Worm (Caenorhabditis elegans): Measurements from ENCODE around the gene snrp-40.1.

Gene snrp-40.1

ce11 chrX:11339375-11339924, 39.9 kb upstream of the snrp-40.1 start, which contains the start of gene aco-1 (continued):
- TF ChIP-seq C34B4.2 (tag; optimal IDR thresholded peaks at IDR 0.05) (no peak), rnt-1 (tag; optimal IDR thresholded peaks at IDR 0.05) (peak; percentile 60), snu-23 (GFP tag; optimal IDR thresholded peaks at IDR 0.05) (peak; percentile 69), lin-15B (tag; optimal IDR thresholded peaks at IDR 0.05) (no peak), aha-1 (tag; optimal IDR thresholded peaks at IDR 0.05) (no peak), nhr-76 (tag; optimal IDR thresholded peaks at IDR 0.05) (no peak), sup-37 (GFP tag; optimal IDR thresholded peaks at IDR 0.05) (no peak), ceh-88 (GFP tag; IDR thresholded peaks at IDR 0.05) (no peak), C04F5.9 (tag; optimal IDR thresholded peaks at IDR 0.05) (no peak), dsc-1 (tag; optimal IDR thresholded peaks at IDR 0.05) (no peak), efl-1 (optimal IDR thresholded peaks at IDR 0.05) (peak; percentile 27 to 31), efl-1 (GFP tag; optimal IDR thresholded peaks at IDR 0.05 in 1 of 2) (no peak), ceh-63 (GFP tag; optimal IDR thresholded peaks at IDR 0.05) (no peak), ceh-90 (tag; optimal IDR thresholded peaks at IDR 0.05) (no peak)

ce11 chrX:11337783-11338182, 38.2 kb upstream of the snrp-40.1 start, which contains the start of gene gcy-9:
Gene gcy-9 (minus strand): TSS chrX:11337883.
- no peak for TF ChIP-seq nhr-71 (tag; optimal IDR thresholded peaks at IDR 0.05)
- no peak for TF ChIP-seq pag-3 (tag; optimal IDR thresholded peaks at IDR 0.05; ENCODE audit: borderline replicate concordance, insufficient read depth)
- TF ChIP-seq unc-62 (GFP tag; optimal IDR thresholded peaks at IDR 0.05), result no peak
- TF ChIP-seq ceh-63 (GFP tag; optimal IDR thresholded peaks at IDR 0.05), result no peak
- TF ChIP-seq C16A3.4 (tag; optimal IDR thresholded peaks at IDR 0.05), result no peak
- no peak for TF ChIP-seq pax-3 (tag; optimal IDR thresholded peaks at IDR 0.05)
- no peak for TF ChIP-seq elt-2 (tag; optimal IDR thresholded peaks at IDR 0.05)
- TF ChIP-seq grh-1 (GFP tag; IDR thresholded peaks at IDR 0.05), result no peak
- no peak for TF ChIP-seq unc-30 (tag; optimal IDR thresholded peaks at IDR 0.05)
- TF ChIP-seq unc-86 (tag; optimal IDR thresholded peaks at IDR 0.05), result no peak
- TF ChIP-seq ceh-88 (GFP tag; IDR thresholded peaks at IDR 0.05), result no peak
- TF ChIP-seq lin-35 (GFP tag; optimal IDR thresholded peaks at IDR 0.05), result no peak
- TF ChIP-seq Y116A8C.19 (tag; optimal IDR thresholded peaks at IDR 0.05; ENCODE audit: borderline replicate concordance), result no peak
- TF ChIP-seq C34B4.2 (tag; optimal IDR thresholded peaks at IDR 0.05), result no peak
- no peak for TF ChIP-seq egl-13 (tag; optimal IDR thresholded peaks at IDR 0.05)
- no peak for TF ChIP-seq ces-1 (GFP tag; optimal IDR thresholded peaks at IDR 0.05)
- no peak for TF ChIP-seq ceh-90 (tag; optimal IDR thresholded peaks at IDR 0.05)
- no peak for TF ChIP-seq snu-23 (GFP tag; optimal IDR thresholded peaks at IDR 0.05)

ce11 chrX:11337095-11337494, 37.5 kb upstream of the snrp-40.1 start:
- TF ChIP-seq xbp-1 (tag; optimal IDR thresholded peaks at IDR 0.05) (no peak), nhr-28 (tag; optimal IDR thresholded peaks at IDR 0.05) (no peak), nhr-11 (tag; optimal IDR thresholded peaks at IDR 0.05) (no peak), vab-15 (tag; optimal IDR thresholded peaks at IDR 0.05) (no peak), fkh-8 (tag; optimal IDR thresholded peaks at IDR 0.05) (no peak), aly-2 (tag; optimal IDR thresholded peaks at IDR 0.05) (no peak), C34B4.2 (tag; optimal IDR thresholded peaks at IDR 0.05) (no peak), unc-98 (GFP tag; IDR thresholded peaks at IDR 0.05) (no peak), nhr-12 (tag; optimal IDR thresholded peaks at IDR 0.05) (no peak), blmp-1 (tag; optimal IDR thresholded peaks at IDR 0.05) (no peak), nhr-77 (tag; optimal IDR thresholded peaks at IDR 0.05) (no peak)

ce11 chrX:11329424-11329823, 29.8 kb upstream of the snrp-40.1 start, which contains the start of gene npr-9:
Gene npr-9 (plus strand): TSS chrX:11329724.
- TF ChIP-seq nhr-90 (tag; optimal IDR thresholded peaks at IDR 0.05; ENCODE audit: poor library complexity), result no peak
- no peak for TF ChIP-seq nhr-20 (tag; optimal IDR thresholded peaks at IDR 0.05)
- no peak for TF ChIP-seq nhr-11 (tag; optimal IDR thresholded peaks at IDR 0.05)
- no peak for TF ChIP-seq efl-1 (optimal IDR thresholded peaks at IDR 0.05)
- TF ChIP-seq efl-1 (GFP tag; optimal IDR thresholded peaks at IDR 0.05 in 1 of 2), result no peak
- no peak for TF ChIP-seq ceh-63 (GFP tag; optimal IDR thresholded peaks at IDR 0.05)
- no peak for TF ChIP-seq irx-1 (tag; optimal IDR thresholded peaks at IDR 0.05)
- no peak for TF ChIP-seq C16A3.4 (tag; optimal IDR thresholded peaks at IDR 0.05)
- no peak for TF ChIP-seq nhr-77 (tag; optimal IDR thresholded peaks at IDR 0.05)
- TF ChIP-seq lsy-2 (tag; optimal IDR thresholded peaks at IDR 0.05), result no peak
- no peak for TF ChIP-seq ztf-4 (tag; optimal IDR thresholded peaks at IDR 0.05)
- TF ChIP-seq hlh-4 (tag; optimal IDR thresholded peaks at IDR 0.05), result no peak
- no peak for TF ChIP-seq ceh-8 (GFP tag; optimal IDR thresholded peaks at IDR 0.05)
- TF ChIP-seq lin-39 (tag; optimal IDR thresholded peaks at IDR 0.05), result no peak
- no peak for TF ChIP-seq skn-1 (tag; optimal IDR thresholded peaks at IDR 0.05)
- TF ChIP-seq mdl-1 (tag; optimal IDR thresholded peaks at IDR 0.05), result no peak
- TF ChIP-seq ets-5 (GFP tag; IDR thresholded peaks at IDR 0.05), result no peak

Measured in whole organism, L1 larva.